Worm (Caenorhabditis elegans) whole organism, L4 larva: ENCODE data around the gene C06E1.11.

Experiments
- duxl-1 ChIP-seq: sonication (generic microtip); optimal IDR thresholded peaks from 2 replicates; lab custom pipeline; 2016; ENCODE audit warnings: mild to moderate bottlenecking, missing genetic modification characterization, moderate library complexity, missing compliant biosample characterization; ENCODE audit not compliant: poor library complexity
- lin-15B ChIP-seq: fragments of 150-350 bp; sonication (generic microtip); optimal IDR thresholded peaks from 3 replicates; lab custom pipeline; 2014; ENCODE audit warnings: missing biosample characterization, missing genetic modification characterization
- lin-39 ChIP-seq: fragments of 150-350 bp; optimal IDR thresholded peaks from 2 replicates; lab custom pipeline; 2014; ENCODE audit warnings: missing biosample characterization, missing genetic modification reagents, missing genetic modification characterization
- madf-9 ChIP-seq: fragments of 200-800 bp; sonication (Bioruptor generic); conservative IDR thresholded peaks from 2 replicates; pipeline ENCODE4 v1.3.6; 2022; ENCODE audit warnings: missing genetic modification reagents, missing genetic modification characterization, missing compliant biosample characterization
- nhr-25 ChIP-seq: sonication (generic microtip); optimal IDR thresholded peaks from 2 replicates; lab custom pipeline; 2017; ENCODE audit warnings: missing genetic modification characterization, mild to moderate bottlenecking, missing compliant biosample characterization, antibody characterized with exemption, moderate library complexity, borderline replicate concordance; ENCODE audit not compliant: insufficient read depth
- pha-4 ChIP-seq, 2 experiments: fragments of 150-350 bp in 1 of 2; fragments of 200-800 bp in 1 of 2; sonication (Bioruptor generic) in 1 of 2; IDR thresholded peaks in 1 of 2; optimal IDR thresholded peaks in 1 of 2; 2 replicates each; pipeline versions ENCODE4 v1.3.6 to Lab custom; 2014 to 2022; ENCODE audit warnings: missing genetic modification characterization in 2 of 2, missing genetic modification reagents in 2 of 2, missing biosample characterization in 1 of 2, missing compliant biosample characterization in 1 of 2
- snpc-1.2 ChIP-seq: fragments of 200-800 bp; sonication (Bioruptor generic); IDR thresholded peaks from 2 replicates; pipeline ENCODE4 v1.3.6; 2022; ENCODE audit warnings: missing genetic modification reagents, missing genetic modification characterization, missing compliant biosample characterization
- unc-62 ChIP-seq, 3 experiments: fragments of 150-350 bp in 1 of 3; sonication (generic microtip); optimal IDR thresholded peaks in 2 of 3; peaks in 1 of 3; 1 replicate in 1 of 3; 2 replicates in 2 of 3; lab custom pipeline; 2014 to 2017; ENCODE audit warnings: missing biosample characterization in 3 of 3, missing genetic modification characterization in 3 of 3, missing genetic modification reagents in 3 of 3, missing genotype in 1 of 3
- zfp-3 ChIP-seq: fragments of 200-800 bp; sonication (Bioruptor generic); conservative IDR thresholded peaks from 2 replicates; pipeline ENCODE4 v1.3.6; 2022; ENCODE audit warnings: missing genetic modification reagents, missing genetic modification characterization, missing compliant biosample characterization

DNA sequence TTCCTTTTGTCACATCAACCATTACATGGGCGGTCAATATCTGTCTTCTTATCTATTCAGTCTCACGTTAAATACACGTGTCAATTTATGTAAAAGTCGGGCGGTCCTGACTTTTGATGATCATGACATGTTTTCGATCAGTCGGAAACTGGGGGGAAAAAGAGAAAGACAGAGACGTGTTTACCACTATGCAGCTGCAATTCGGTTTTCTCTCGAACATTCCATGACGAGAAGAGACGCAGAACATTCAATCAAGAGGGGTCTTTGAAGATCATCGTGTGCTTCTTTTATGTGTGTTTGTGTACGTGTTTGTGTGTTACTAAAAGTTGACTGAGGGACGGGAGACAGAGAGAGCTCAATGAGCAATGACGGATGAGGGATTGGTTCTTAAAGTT lies 41.9 kb upstream of the C06E1.11 start:
- TF ChIP-seq nhr-25 (tag; lab: Kevin White, UChicago) = peak; percentile 72
- TF ChIP-seq madf-9 (GFP tag; lab: Robert Waterston, UW) = peak; percentile 44
- no peak for TF ChIP-seq snpc-1.2 (GFP tag; lab: Robert Waterston, UW)
- no peak for TF ChIP-seq lin-15B (tag; lab: Kevin White, UChicago)
- peak; percentile 45 to 99 for TF ChIP-seq unc-62 (GFP tag; optimal IDR thresholded peaks at IDR 0.05 in 1 of 2; lab: Kevin White, UChicago)
- TF ChIP-seq unc-62 (tag; optimal IDR thresholded peaks at IDR 0.05; lab: Kevin White, UChicago) = peak; percentile 31
- 0 out of 2 replicates have a peak, but pooled peaks have one; percentile 70 for TF ChIP-seq zfp-3 (GFP tag; lab: Robert Waterston, UW)
- no peak for TF ChIP-seq lin-39 (tag; lab: Kevin White, UChicago)
- TF ChIP-seq duxl-1 (tag; lab: Kevin White, UChicago) = no peak
- TF ChIP-seq pha-4 (GFP tag; IDR thresholded peaks at IDR 0.05; lab: Robert Waterston, UW) = peak; percentile 77
- TF ChIP-seq pha-4 (tag; optimal IDR thresholded peaks at IDR 0.05; lab: Kevin White, UChicago) = peak; percentile 97
